Worm (Caenorhabditis elegans) whole organism, L4 larva: ENCODE data around the gene F42A9.9.

Source experiments
- Y75B8A.6 ChIP-seq: fragments of 200-800 bp; sonication (Bioruptor generic); IDR thresholded peaks from 2 replicates; pipeline ENCODE4 v1.3.6; 2022; ENCODE audit warnings: missing genetic modification reagents, missing genetic modification characterization, missing compliant biosample characterization
- fkh-10 ChIP-seq: fragments of 150-350 bp; optimal IDR thresholded peaks from 2 replicates; lab custom pipeline; 2014; ENCODE audit warnings: missing biosample characterization, missing genetic modification reagents, missing genetic modification characterization
- hlh-30 ChIP-seq: sonication (generic microtip); optimal IDR thresholded peaks from 2 replicates; lab custom pipeline; 2017; ENCODE audit warnings: antibody characterized with exemption, mild to moderate bottlenecking, missing genetic modification characterization, missing compliant biosample characterization; ENCODE audit not compliant: insufficient read depth
- lin-15B ChIP-seq: fragments of 150-350 bp; sonication (generic microtip); optimal IDR thresholded peaks from 3 replicates; lab custom pipeline; 2014; ENCODE audit warnings: missing biosample characterization, missing genetic modification characterization
- lir-3 ChIP-seq: sonication (generic microtip); optimal IDR thresholded peaks from 2 replicates; lab custom pipeline; 2016; ENCODE audit warnings: mild to moderate bottlenecking, missing genetic modification characterization, missing compliant biosample characterization
- lsy-2 ChIP-seq, 2 experiments: fragments of 150-350 bp in 1 of 2; sonication (generic microtip) in 1 of 2; optimal IDR thresholded peaks; 2 replicates each; lab custom pipeline; 2014 to 2017; ENCODE audit warnings: missing biosample characterization in 2 of 2, missing genetic modification characterization in 2 of 2
- nhr-237 ChIP-seq: sonication (generic microtip); optimal IDR thresholded peaks from 2 replicates; lab custom pipeline; 2017; ENCODE audit warnings: missing biosample characterization, missing genetic modification characterization
- nhr-77 ChIP-seq: fragments of 150-350 bp; optimal IDR thresholded peaks from 2 replicates; lab custom pipeline; 2014; ENCODE audit warnings: missing biosample characterization, missing genetic modification characterization
- pha-4 ChIP-seq, 2 experiments: fragments of 150-350 bp in 1 of 2; fragments of 200-800 bp in 1 of 2; sonication (Bioruptor generic) in 1 of 2; IDR thresholded peaks in 1 of 2; optimal IDR thresholded peaks in 1 of 2; 2 replicates each; pipeline versions ENCODE4 v1.3.6 to Lab custom; 2014 to 2022; ENCODE audit warnings: missing genetic modification characterization in 2 of 2, missing genetic modification reagents in 2 of 2, missing biosample characterization in 1 of 2, missing compliant biosample characterization in 1 of 2
- unc-130 ChIP-seq: sonication (generic microtip); optimal IDR thresholded peaks from 2 replicates; lab custom pipeline; 2016; ENCODE audit warnings: missing genetic modification reagents, missing genetic modification characterization, missing compliant biosample characterization
- unc-62 ChIP-seq, 3 experiments: fragments of 150-350 bp in 1 of 3; sonication (generic microtip); optimal IDR thresholded peaks in 2 of 3; peaks in 1 of 3; 1 replicate in 1 of 3; 2 replicates in 2 of 3; lab custom pipeline; 2014 to 2017; ENCODE audit warnings: missing biosample characterization in 3 of 3, missing genetic modification characterization in 3 of 3, missing genetic modification reagents in 3 of 3, missing genotype in 1 of 3
- zag-1 ChIP-seq: fragments of 150-350 bp; optimal IDR thresholded peaks from 2 replicates; lab custom pipeline; 2014; ENCODE audit warnings: missing biosample characterization, missing genetic modification characterization

- TF ChIP-seq lir-3 (tag; lab: Kevin White, UChicago), result no peak
- TF ChIP-seq nhr-237 (tag; lab: Kevin White, UChicago), result no peak
- no peak for TF ChIP-seq Y75B8A.6 (GFP tag; lab: Robert Waterston, UW)
- TF ChIP-seq pha-4 (GFP tag; IDR thresholded peaks at IDR 0.05; lab: Robert Waterston, UW), result no peak
- no peak for TF ChIP-seq pha-4 (tag; optimal IDR thresholded peaks at IDR 0.05; lab: Kevin White, UChicago)
- no peak for TF ChIP-seq unc-130 (GFP tag; lab: Kevin White, UChicago)
- TF ChIP-seq lin-15B (tag; lab: Kevin White, UChicago), result no peak
- no peak for TF ChIP-seq unc-62 (GFP tag; optimal IDR thresholded peaks at IDR 0.05 in 1 of 2; lab: Kevin White, UChicago)
- TF ChIP-seq unc-62 (tag; optimal IDR thresholded peaks at IDR 0.05; lab: Kevin White, UChicago), result no peak
- no peak for TF ChIP-seq nhr-77 (tag; lab: Kevin White, UChicago)
- TF ChIP-seq fkh-10 (GFP tag; lab: Kevin White, UChicago), result no peak
- TF ChIP-seq zag-1 (tag; lab: Kevin White, UChicago), result no peak
- TF ChIP-seq lsy-2 (tag; optimal IDR thresholded peaks at IDR 0.05; lab: Kevin White, UChicago), result no peak
- no peak for TF ChIP-seq hlh-30 (tag; lab: Kevin White, UChicago)
These were observed 20.0 kb downstream of the F42A9.9 start, which contains the start of gene F42A9.8 for ce11 chrIV:8618698-8619097.
